Worm (Caenorhabditis elegans) whole organism, L1 larva: Measurements from ENCODE around the gene col-96.

ENCODE experiments used
- ceh-63 ChIP-seq: fragments of 200-800 bp; sonication (Bioruptor generic); optimal IDR thresholded peaks from 2 replicates; lab custom pipeline; 2018; ENCODE audit warnings: mild to moderate bottlenecking, missing genetic modification characterization, missing compliant biosample characterization
- lsy-2 ChIP-seq, 2 experiments: fragments of 150-350 bp; optimal IDR thresholded peaks; 2 replicates each; lab custom pipeline; 2014; ENCODE audit warnings: missing biosample characterization in 2 of 2, missing genetic modification characterization in 2 of 2
- mef-2 ChIP-seq: fragments of 150-350 bp; optimal IDR thresholded peaks from 2 replicates; lab custom pipeline; 2014; ENCODE audit warnings: missing biosample characterization, missing genetic modification characterization
- sox-4 ChIP-seq: sonication (generic microtip); optimal IDR thresholded peaks from 2 replicates; lab custom pipeline; 2016; ENCODE audit warnings: missing genetic modification characterization, missing compliant biosample characterization

The col-96 gene

DNA sequence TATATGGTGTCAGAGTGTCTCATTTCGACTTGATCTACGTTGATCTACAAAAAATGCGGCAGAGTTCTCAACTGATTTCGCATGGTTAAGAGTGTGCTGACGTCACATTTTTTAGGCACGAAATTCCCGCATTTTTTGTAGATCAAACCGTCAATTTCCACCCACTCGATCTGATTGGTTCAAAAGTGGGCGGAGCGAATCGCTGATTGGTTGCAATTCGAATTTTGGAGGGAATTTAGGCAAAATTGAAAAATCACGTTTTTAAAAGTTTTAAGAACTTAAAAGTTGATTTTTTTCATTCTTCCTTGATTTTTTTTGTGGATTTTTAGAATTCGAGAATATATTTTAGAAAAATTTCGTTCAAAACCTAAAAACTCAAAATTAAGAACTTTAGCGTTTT lies 50.2 kb downstream of the col-96 start:
- TF ChIP-seq sox-4 (tag; lab: Kevin White, UChicago) = no peak
- no peak for TF ChIP-seq mef-2 (tag; lab: Kevin White, UChicago)
- TF ChIP-seq ceh-63 (GFP tag; lab: Kevin White, UChicago) = no peak
- no peak for TF ChIP-seq lsy-2 (tag; optimal IDR thresholded peaks at IDR 0.05; lab: Kevin White, UChicago)
- TF ChIP-seq, all 84 proteins: peak for 0
